Worm (Caenorhabditis elegans): Measurements from ENCODE around the gene Y82E9BR.14.

Y82E9BR.14 gene

ce11 chrIII:1427126-1427525, 13.2 kb upstream of the Y82E9BR.14 start, which contains the start of gene lelo-2:
lelo-2 (minus strand) TSS chrIII:1427226.
- TF ChIP-seq C38D4.7 (GFP tag; optimal IDR thresholded peaks at IDR 0.05) (no peak), rnt-1 (tag; optimal IDR thresholded peaks at IDR 0.05) (no peak), C08G9.2 (tag; optimal IDR thresholded peaks at IDR 0.05) (no peak), sox-2 (GFP tag; IDR thresholded peaks at IDR 0.05) (no peak), ceh-6 (GFP tag; optimal IDR thresholded peaks at IDR 0.05) (no peak), nhr-11 (tag; optimal IDR thresholded peaks at IDR 0.05) (no peak), sox-4 (tag; optimal IDR thresholded peaks at IDR 0.05) (no peak), pha-2 (tag; optimal IDR thresholded peaks at IDR 0.05) (no peak), syd-9 (tag; optimal IDR thresholded peaks at IDR 0.05) (no peak), pax-1 (tag; optimal IDR thresholded peaks at IDR 0.05) (no peak), pros-1 (tag; optimal IDR thresholded peaks at IDR 0.05) (no peak), ceh-14 (tag; optimal IDR thresholded peaks at IDR 0.05) (no peak), ceh-34 (tag; optimal IDR thresholded peaks at IDR 0.05) (no peak), unc-86 (tag; optimal IDR thresholded peaks at IDR 0.05) (no peak), K09A11.1 (tag; optimal IDR thresholded peaks at IDR 0.05; ENCODE audit: insufficient read depth) (no peak)

- peak; percentile 71 for TF ChIP-seq Y22D7AL.16 (tag; optimal IDR thresholded peaks at IDR 0.05)
- TF ChIP-seq dve-1 (tag; optimal IDR thresholded peaks at IDR 0.05): peak; percentile 40
- TF ChIP-seq elt-2 (tag; optimal IDR thresholded peaks at IDR 0.05): peak; percentile 63
- peak; percentile 56 for TF ChIP-seq ceh-6 (GFP tag; optimal IDR thresholded peaks at IDR 0.05)
- TF ChIP-seq gmeb-2 (tag; optimal IDR thresholded peaks at IDR 0.05): peak; percentile 64
- TF ChIP-seq hlh-13 (GFP tag; optimal IDR thresholded peaks at IDR 0.05): peak; percentile 22
- peak; percentile 54 for TF ChIP-seq ceh-19 (GFP tag; optimal IDR thresholded peaks at IDR 0.05)
- peak; percentile 70 for TF ChIP-seq tbx-2 (tag; optimal IDR thresholded peaks at IDR 0.05)
- peak; percentile 64 for TF ChIP-seq ceh-14 (tag; optimal IDR thresholded peaks at IDR 0.05)
- TF ChIP-seq unc-3 (GFP tag; conservative IDR thresholded peaks at IDR 0.05): peak; percentile 75
- TF ChIP-seq unc-3 (tag; optimal IDR thresholded peaks at IDR 0.05): peak; percentile 48
- peak; percentile 65 for TF ChIP-seq C38D4.7 (GFP tag; optimal IDR thresholded peaks at IDR 0.05)
- peak; percentile 45 for TF ChIP-seq dmd-4 (tag; optimal IDR thresholded peaks at IDR 0.05; ENCODE audit: borderline replicate concordance)
- TF ChIP-seq hlh-8 (tag; optimal IDR thresholded peaks at IDR 0.05): no peak
- TF ChIP-seq ttx-3 (tag; optimal IDR thresholded peaks at IDR 0.05): peak; percentile 55
- TF ChIP-seq pros-1 (tag; optimal IDR thresholded peaks at IDR 0.05): no peak
- peak; percentile 76 for TF ChIP-seq madf-2 (tag; optimal IDR thresholded peaks at IDR 0.05)
- no peak for TF ChIP-seq ceh-22 (tag; optimal IDR thresholded peaks at IDR 0.05)
- no peak for TF ChIP-seq K09A11.1 (tag; optimal IDR thresholded peaks at IDR 0.05; ENCODE audit: insufficient read depth)
- no peak for TF ChIP-seq syd-9 (tag; optimal IDR thresholded peaks at IDR 0.05)
- TF ChIP-seq zip-5 (tag; optimal IDR thresholded peaks at IDR 0.05): no peak
- peak; percentile 49 for TF ChIP-seq npax-4 (tag; optimal IDR thresholded peaks at IDR 0.05)
- TF ChIP-seq che-1 (tag; optimal IDR thresholded peaks at IDR 0.05): peak; percentile 76
- TF ChIP-seq ama-1 (optimal IDR thresholded peaks at IDR 0.05): no peak
- TF ChIP-seq ets-4 (tag; optimal IDR thresholded peaks at IDR 0.05): no peak
- TF ChIP-seq eyg-1 (tag; optimal IDR thresholded peaks at IDR 0.05): no peak
- peak; percentile 20 for TF ChIP-seq lim-6 (tag; optimal IDR thresholded peaks at IDR 0.05)
- TF ChIP-seq ztf-16 (tag; optimal IDR thresholded peaks at IDR 0.05): peak; percentile 47
- TF ChIP-seq hlh-15 (tag; optimal IDR thresholded peaks at IDR 0.05): peak; percentile 62
- peak; percentile 65 for TF ChIP-seq C08G9.2 (tag; optimal IDR thresholded peaks at IDR 0.05)
- peak; percentile 47 for TF ChIP-seq rnt-1 (tag; optimal IDR thresholded peaks at IDR 0.05)
- TF ChIP-seq sox-2 (GFP tag; IDR thresholded peaks at IDR 0.05): peak; percentile 36; the same call in 1 of the 2 replicates
- TF ChIP-seq ceh-30 (tag; optimal IDR thresholded peaks at IDR 0.05): no peak
- TF ChIP-seq ceh-45 (GFP tag; IDR thresholded peaks at IDR 0.05): peak; percentile 72; the same call in 1 of the 2 replicates
- TF ChIP-seq ceh-24 (tag; optimal IDR thresholded peaks at IDR 0.05): peak; percentile 66
- TF ChIP-seq F13H6.1 (tag; optimal IDR thresholded peaks at IDR 0.05): peak; percentile 29
- no peak for TF ChIP-seq nhr-11 (tag; optimal IDR thresholded peaks at IDR 0.05)
- peak; percentile 38 for TF ChIP-seq ceh-9 (tag; optimal IDR thresholded peaks at IDR 0.05)
- TF ChIP-seq T23F11.4 (GFP tag; optimal IDR thresholded peaks at IDR 0.05): peak; percentile 9
- TF ChIP-seq pax-1 (tag; optimal IDR thresholded peaks at IDR 0.05): no peak
- TF ChIP-seq K02D7.2 (tag; optimal IDR thresholded peaks at IDR 0.05): peak; percentile 57
- no peak for TF ChIP-seq hlh-30 (tag; optimal IDR thresholded peaks at IDR 0.05; ENCODE audit: insufficient read depth)
- TF ChIP-seq ahr-1 (tag; optimal IDR thresholded peaks at IDR 0.05): peak; percentile 45
- no peak for TF ChIP-seq odd-2 (tag; optimal IDR thresholded peaks at IDR 0.05)
- peak; percentile 42 for TF ChIP-seq ceh-48 (tag; optimal IDR thresholded peaks at IDR 0.05)
- peak; percentile 41 for TF ChIP-seq pha-2 (tag; optimal IDR thresholded peaks at IDR 0.05)
- TF ChIP-seq sox-4 (tag; optimal IDR thresholded peaks at IDR 0.05): peak; percentile 81
Observed at ce11 chrIII:1424305-1424704, 10.4 kb upstream of the Y82E9BR.14 start.
